Worm (Caenorhabditis elegans) whole organism, early embryonic: ENCODE results near the gene chst-1.

Experiments used
- aly-1 ChIP-seq: sonication (generic microtip); optimal IDR thresholded peaks from 2 replicates; lab custom pipeline; 2016; ENCODE audit warnings: missing genetic modification characterization, missing compliant biosample characterization
- ama-1 ChIP-seq: fragments of 150-350 bp; optimal IDR thresholded peaks from 2 replicates; lab custom pipeline; 2014
- ceh-36 ChIP-seq: sonication (generic microtip); optimal IDR thresholded peaks from 2 replicates; lab custom pipeline; 2016; ENCODE audit warnings: missing genetic modification characterization, inconsistent platforms, missing compliant biosample characterization
- flt-1 ChIP-seq: fragments of 200-800 bp; sonication (Bioruptor generic); IDR thresholded peaks from 2 replicates; pipeline ENCODE4 v1.3.6; 2022; ENCODE audit warnings: missing genetic modification characterization, missing compliant biosample characterization
- hmg-4 ChIP-seq: fragments of 200-800 bp; sonication (Bioruptor generic); optimal IDR thresholded peaks from 2 replicates; lab custom pipeline; 2018; ENCODE audit warnings: mild to moderate bottlenecking, missing genetic modification characterization, missing compliant biosample characterization
- hnd-1 ChIP-seq: sonication (generic microtip); optimal IDR thresholded peaks from 2 replicates; lab custom pipeline; 2016; ENCODE audit warnings: missing genetic modification characterization, missing compliant biosample characterization
- pes-1 ChIP-seq: fragments of 200-800 bp; sonication (Bioruptor generic); IDR thresholded peaks from 2 replicates; pipeline ENCODE4 v1.3.6; 2022; ENCODE audit warnings: missing genetic modification reagents, missing genetic modification characterization, missing compliant biosample characterization
- scrt-1 ChIP-seq: fragments of 200-800 bp; sonication (Bioruptor generic); IDR thresholded peaks from 2 replicates; pipeline ENCODE4 v1.3.6; 2022; ENCODE audit warnings: missing genetic modification characterization, missing compliant biosample characterization
- tbx-37 ChIP-seq: fragments of 200-800 bp; sonication (Bioruptor generic); conservative IDR thresholded peaks from 2 replicates; pipeline ENCODE4 v1.3.6; 2022; ENCODE audit warnings: missing genetic modification reagents, missing genetic modification characterization, missing compliant biosample characterization

DNA sequence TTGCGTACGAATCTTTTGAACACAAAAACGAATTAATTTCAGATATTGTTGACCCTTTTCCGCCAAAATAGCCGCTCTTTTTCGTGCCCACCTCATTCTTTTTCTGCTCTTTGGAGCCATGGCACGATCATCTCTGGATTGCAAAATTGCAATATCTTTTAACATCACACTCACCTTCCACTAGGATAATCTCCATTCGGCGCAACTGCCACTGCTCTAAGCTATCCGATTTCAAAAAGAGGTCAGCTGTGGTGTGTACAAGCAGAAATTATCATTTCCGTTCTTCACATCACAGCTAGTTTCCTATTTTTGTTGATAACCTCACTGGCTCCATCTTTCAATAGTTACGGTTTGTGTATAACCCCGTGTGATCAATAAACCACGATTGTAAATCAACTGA is 19.8 kb upstream of the chst-1 start:
- TF ChIP-seq ama-1 (lab: Kevin White, UChicago) (no peak), hnd-1 (no peak), aly-1 (no peak), pes-1 (GFP tag; lab: Robert Waterston, UW) (no peak), scrt-1 (no peak), flt-1 (GFP tag; lab: Robert Waterston, UW) (no peak), tbx-37 (GFP tag; lab: Robert Waterston, UW) (no peak), hmg-4 (GFP tag; lab: Kevin White, UChicago) (no peak), ceh-36 (no peak)
